Fruit fly (Drosophila melanogaster) whole organism, embryonic: ENCODE measurements around the gene CG10628.
A peak's percentile ranks its signal among the peaks of the same experiment; 100 is the strongest.

Experiments used
- Atf3 ChIP-seq: fragments of 200-800 bp; sonication (Bioruptor generic); optimal IDR thresholded peaks from 3 replicates; lab custom pipeline; 2016; ENCODE audit warnings: missing biosample characterization, missing genetic modification characterization
- CG11085 ChIP-seq: fragments of 200-800 bp; sonication (Bioruptor generic); IDR thresholded peaks from 2 replicates; pipeline ENCODE4 v1.3.6; 2022; ENCODE audit warnings: missing biosample characterization, missing genetic modification characterization
- CG12219 ChIP-seq: fragments of 200-800 bp; sonication (Bioruptor generic); optimal IDR thresholded peaks from 3 replicates; lab custom pipeline; 2018; ENCODE audit warnings: missing biosample characterization, mild to moderate bottlenecking, missing genetic modification characterization
- CG13424 ChIP-seq: fragments of 200-800 bp; sonication (Bioruptor generic); optimal IDR thresholded peaks from 2 replicates; lab custom pipeline; 2019; ENCODE audit warnings: missing biosample characterization, mild to moderate bottlenecking, missing genetic modification characterization, moderate library complexity
- CG1602 ChIP-seq: fragments of 200-800 bp; sonication (Bioruptor generic); optimal IDR thresholded peaks from 3 replicates; lab custom pipeline; 2016; ENCODE audit warnings: missing biosample characterization, missing genetic modification characterization
- CG16779 ChIP-seq: fragments of 200-800 bp; sonication (Bioruptor generic); IDR thresholded peaks from 2 replicates; pipeline ENCODE4 v1.3.6; 2022; ENCODE audit warnings: missing biosample characterization, missing genetic modification characterization
- CG17361 ChIP-seq: fragments of 200-800 bp; sonication (Bioruptor generic); IDR thresholded peaks from 3 replicates; pipeline ENCODE4 v1.3.6; 2022; ENCODE audit warnings: missing biosample characterization, missing genetic modification characterization
- CG17568 ChIP-seq: fragments of 200-800 bp; sonication (Bioruptor generic); optimal IDR thresholded peaks from 2 replicates; lab custom pipeline; 2018; ENCODE audit warnings: missing biosample characterization, mild to moderate bottlenecking, missing genetic modification characterization, moderate library complexity
- CG2199 ChIP-seq: fragments of 200-800 bp; sonication (Bioruptor generic); IDR thresholded peaks from 3 replicates; pipeline ENCODE4 v1.3.6; 2022; ENCODE audit warnings: missing biosample characterization, missing genetic modification characterization
- CG30403 ChIP-seq: fragments of 200-800 bp; sonication (Bioruptor generic); optimal IDR thresholded peaks from 3 replicates; lab custom pipeline; 2016; ENCODE audit warnings: missing biosample characterization, missing genetic modification characterization
- CG31224 ChIP-seq: fragments of 200-800 bp; sonication (Bioruptor generic); IDR thresholded peaks from 2 replicates; pipeline ENCODE4 v1.3.6; 2022; ENCODE audit warnings: missing biosample characterization, missing genetic modification characterization
- CG32772 ChIP-seq: fragments of 200-800 bp; sonication (Bioruptor generic); IDR thresholded peaks from 2 replicates; pipeline ENCODE4 v1.3.6; 2022; ENCODE audit warnings: missing biosample characterization, missing genetic modification characterization
- CG34376 ChIP-seq: fragments of 200-800 bp; sonication (Bioruptor generic); optimal IDR thresholded peaks from 2 replicates; lab custom pipeline; 2018; ENCODE audit warnings: missing biosample characterization, mild to moderate bottlenecking, missing genetic modification characterization
- CG4328 ChIP-seq: fragments of 200-800 bp; sonication (Bioruptor generic); optimal IDR thresholded peaks from 3 replicates; lab custom pipeline; 2017; ENCODE audit warnings: missing biosample characterization, missing genetic modification reagents, missing genetic modification characterization
- CG4820 ChIP-seq: fragments of 200-800 bp; sonication (Bioruptor generic); optimal IDR thresholded peaks from 3 replicates; lab custom pipeline; 2016; ENCODE audit warnings: missing biosample characterization, missing genetic modification characterization
- CG6689 ChIP-seq: fragments of 200-800 bp; sonication (Bioruptor generic); IDR thresholded peaks from 2 replicates; pipeline ENCODE4 v1.3.6; 2022; ENCODE audit warnings: missing biosample characterization, missing genetic modification characterization
- CG7928 ChIP-seq: fragments of 200-800 bp; sonication (Bioruptor generic); optimal IDR thresholded peaks from 2 replicates; lab custom pipeline; 2017; ENCODE audit warnings: missing biosample characterization, mild to moderate bottlenecking, missing genetic modification characterization
- CG8944 ChIP-seq: fragments of 200-800 bp; sonication (Bioruptor generic); optimal IDR thresholded peaks from 3 replicates; lab custom pipeline; 2016; ENCODE audit warnings: missing biosample characterization, missing genetic modification characterization
- CG9932 ChIP-seq: fragments of 200-800 bp; sonication (Bioruptor generic); IDR thresholded peaks from 2 replicates; pipeline ENCODE4 v1.3.6; 2022; ENCODE audit warnings: missing biosample characterization, missing genetic modification characterization
- Dek ChIP-seq: fragments of 200-800 bp; sonication (Bioruptor generic); optimal IDR thresholded peaks from 3 replicates; lab custom pipeline; 2019; ENCODE audit warnings: missing biosample characterization, mild to moderate bottlenecking, missing genetic modification characterization, moderate library complexity
- E2f1 ChIP-seq: fragments of 200-800 bp; sonication (Bioruptor generic); IDR thresholded peaks from 2 replicates; pipeline ENCODE4 v1.3.6; 2022; ENCODE audit warnings: missing biosample characterization, missing genetic modification characterization
- Fer1 ChIP-seq: fragments of 200-800 bp; sonication (Bioruptor generic); optimal IDR thresholded peaks from 2 replicates; lab custom pipeline; 2017; ENCODE audit warnings: missing biosample characterization, mild to moderate bottlenecking, missing genetic modification characterization
- GATAe ChIP-seq: fragments of 200-800 bp; sonication (Bioruptor generic); conservative IDR thresholded peaks from 2 replicates; pipeline ENCODE4 v1.3.6; 2022; ENCODE audit warnings: missing biosample characterization, missing genetic modification characterization
- Lim3 ChIP-seq: fragments of 200-800 bp; sonication (Bioruptor generic); IDR thresholded peaks from 2 replicates; pipeline ENCODE4 v1.3.6; 2022; ENCODE audit warnings: missing biosample characterization, missing genetic modification characterization
- Lpt ChIP-seq: fragments of >200 bp; optimal IDR thresholded peaks from 2 replicates; lab custom pipeline; 2018; ENCODE audit warnings: missing biosample characterization, missing genetic modification characterization
- MESR4 ChIP-seq: fragments of 200-800 bp; sonication (Bioruptor generic); optimal IDR thresholded peaks from 2 replicates; lab custom pipeline; 2018; ENCODE audit warnings: missing biosample characterization, mild to moderate bottlenecking, missing genetic modification characterization, moderate library complexity
- Mad ChIP-seq: fragments of 200-800 bp; sonication (Bioruptor generic); optimal IDR thresholded peaks from 2 replicates; lab custom pipeline; 2016; ENCODE audit warnings: missing biosample characterization, missing genetic modification characterization
- Mrtf ChIP-seq: fragments of 200-800 bp; sonication (Bioruptor generic); IDR thresholded peaks from 3 replicates; pipeline ENCODE4 v1.3.6; 2022; ENCODE audit warnings: missing biosample characterization, missing genetic modification characterization
- Rx ChIP-seq: fragments of 200-800 bp; sonication (Bioruptor generic); IDR thresholded peaks from 2 replicates; pipeline ENCODE4 v1.3.6; 2022; ENCODE audit warnings: missing biosample characterization, missing genetic modification characterization
- Six4 ChIP-seq: fragments of 200-800 bp; sonication (Bioruptor generic); optimal IDR thresholded peaks from 2 replicates; lab custom pipeline; 2016; ENCODE audit warnings: missing biosample characterization, missing genetic modification characterization
- Ssrp ChIP-seq: fragments of 200-800 bp; sonication (Bioruptor generic); optimal IDR thresholded peaks from 2 replicates; lab custom pipeline; 2018; ENCODE audit warnings: missing biosample characterization, mild to moderate bottlenecking, missing genetic modification characterization, moderate library complexity
- YL-1 ChIP-seq: fragments of 200-800 bp; sonication (Bioruptor generic); optimal IDR thresholded peaks from 3 replicates; lab custom pipeline; 2017; ENCODE audit warnings: missing biosample characterization, mild to moderate bottlenecking, missing genetic modification characterization
- btn ChIP-seq: fragments of 200-800 bp; sonication (Bioruptor generic); optimal IDR thresholded peaks from 2 replicates; lab custom pipeline; 2016; ENCODE audit warnings: missing biosample characterization, missing genetic modification characterization
- corto ChIP-seq: fragments of 200-800 bp; sonication (Bioruptor generic); optimal IDR thresholded peaks from 2 replicates; lab custom pipeline; 2016; ENCODE audit warnings: missing biosample characterization, mild to moderate bottlenecking, missing genetic modification characterization, moderate library complexity
- crp ChIP-seq, 2 experiments: fragments of 200-800 bp; sonication (Bioruptor generic); optimal IDR thresholded peaks; 2 replicates in 1 of 2; 3 replicates in 1 of 2; lab custom pipeline; 2017; ENCODE audit warnings: missing biosample characterization in 2 of 2, missing genetic modification characterization in 2 of 2, mild to moderate bottlenecking in 1 of 2, moderate library complexity in 1 of 2
- dmrt99B ChIP-seq: fragments of 200-800 bp; sonication (Bioruptor generic); optimal IDR thresholded peaks from 2 replicates; lab custom pipeline; 2018; ENCODE audit warnings: missing biosample characterization, mild to moderate bottlenecking, missing genetic modification characterization, moderate library complexity
- emc ChIP-seq: fragments of 200-800 bp; sonication (Bioruptor generic); optimal IDR thresholded peaks from 2 replicates; lab custom pipeline; 2016; ENCODE audit warnings: missing biosample characterization, missing genetic modification characterization
- esg ChIP-seq: fragments of 200-800 bp; sonication (Bioruptor generic); conservative IDR thresholded peaks from 2 replicates; pipeline ENCODE4 v1.3.6; 2022; ENCODE audit warnings: missing biosample characterization, missing genetic modification characterization
- fd96Cb ChIP-seq: fragments of 200-800 bp; sonication (Bioruptor generic); optimal IDR thresholded peaks from 2 replicates; lab custom pipeline; 2018; ENCODE audit warnings: missing biosample characterization, mild to moderate bottlenecking, missing genetic modification characterization, moderate library complexity
- lab ChIP-seq: fragments of 200-800 bp; sonication (Bioruptor generic); optimal IDR thresholded peaks from 3 replicates; lab custom pipeline; 2017; ENCODE audit warnings: missing biosample characterization, missing genetic modification characterization, mild to moderate bottlenecking, moderate library complexity, missing genetic modification reagents
- mld ChIP-seq: fragments of 200-800 bp; sonication (Bioruptor generic); IDR thresholded peaks from 3 replicates; pipeline ENCODE4 v1.3.6; 2022; ENCODE audit warnings: missing biosample characterization, missing genetic modification characterization; ENCODE audit not compliant: partially characterized antibody
- pita ChIP-seq: fragments of 200-800 bp; sonication (Bioruptor generic); optimal IDR thresholded peaks from 2 replicates; lab custom pipeline; 2017; ENCODE audit warnings: missing biosample characterization, mild to moderate bottlenecking, missing genetic modification characterization
- prd ChIP-seq, 3 experiments: fragments of >200 bp in 2 of 3; fragments of 200-800 bp in 1 of 3; sonication (Bioruptor generic) in 1 of 3; optimal IDR thresholded peaks in 2 of 3; IDR thresholded peaks in 1 of 3; 2 replicates in 2 of 3; 3 replicates in 1 of 3; pipeline versions ENCODE4 v1.3.6 to Lab custom; 2017 to 2022; ENCODE audit warnings: missing biosample characterization in 1 of 3, missing genetic modification characterization in 1 of 3
- ranshi ChIP-seq: fragments of 200-800 bp; sonication (Bioruptor generic); IDR thresholded peaks from 2 replicates; pipeline ENCODE4 v1.3.6; 2022; ENCODE audit warnings: missing biosample characterization, missing genetic modification characterization
- sisA ChIP-seq: fragments of 200-800 bp; sonication (Bioruptor generic); IDR thresholded peaks from 2 replicates; pipeline ENCODE4 v1.3.6; 2022; ENCODE audit warnings: missing biosample characterization, missing genetic modification characterization
- slbo ChIP-seq: fragments of 200-800 bp; sonication (Bioruptor generic); IDR thresholded peaks from 2 replicates; pipeline ENCODE4 v1.3.6; 2022; ENCODE audit warnings: missing biosample characterization, missing genetic modification characterization
- stc ChIP-seq: fragments of 200-800 bp; sonication (Bioruptor generic); IDR thresholded peaks from 2 replicates; pipeline ENCODE4 v1.3.6; 2022; ENCODE audit warnings: missing biosample characterization, missing genetic modification characterization
- tin ChIP-seq: fragments of 200-800 bp; sonication (Bioruptor generic); optimal IDR thresholded peaks from 3 replicates; lab custom pipeline; 2016; ENCODE audit warnings: missing biosample characterization, missing genetic modification characterization
- yki ChIP-seq: fragments of >200 bp; optimal IDR thresholded peaks from 3 replicates; lab custom pipeline; 2018

Gene CG10628

dm6 chr2L:19763773-19764580 lies 5.6 kb upstream of the CG10628 start, which contains the start of gene fbp (continued):
- TF ChIP-seq CG8944 (peak; percentile 7), btn (GFP tag; lab: Kevin White, UChicago) (no peak), CG30403 (GFP tag; lab: Kevin White, UChicago) (peak; percentile 85), CG7928 (GFP tag; lab: Kevin White, UChicago) (no peak), Rx (GFP tag; lab: Robert Waterston, UW) (no peak), CG34376 (peak; percentile 75), CG1602 (GFP tag; lab: Kevin White, UChicago) (peak; percentile 55), CG4820 (GFP tag; lab: Kevin White, UChicago) (peak; percentile 41), MESR4 (GFP tag; lab: Kevin White, UChicago) (no peak), CG9932 (GFP tag; lab: Robert Waterston, UW) (peak; percentile 65), pita (GFP tag; lab: Kevin White, UChicago) (no peak), ranshi (GFP tag; lab: Robert Waterston, UW) (peak; percentile 19; the same call in 1 of the 2 replicates), Atf3 (GFP tag; lab: Kevin White, UChicago) (no peak), Fer1 (GFP tag; lab: Kevin White, UChicago) (peak; percentile 56), Mad (GFP tag; lab: Kevin White, UChicago) (no peak), Dek (tag; lab: Kevin White, UChicago) (peak; percentile 59), CG17361 (GFP tag; lab: Robert Waterston, UW) (peak; percentile 89), Ssrp (tag; lab: Kevin White, UChicago) (peak; percentile 57), sisA (peak; percentile 46; the same call in 1 of the 2 replicates), CG17568 (GFP tag; lab: Kevin White, UChicago) (no peak), stc (GFP tag; lab: Robert Waterston, UW) (no peak), Six4 (GFP tag; lab: Kevin White, UChicago) (peak; percentile 40), YL-1 (GFP tag; lab: Kevin White, UChicago) (no peak), fd96Cb (tag; lab: Kevin White, UChicago) (peak; percentile 47), corto (GFP tag; lab: Kevin White, UChicago) (no peak), prd (optimal IDR thresholded peaks at IDR 0.05; lab: Kevin White, UChicago) (no peak), prd (GFP tag; IDR thresholded peaks at IDR 0.05; lab: Robert Waterston, UW) (peak; percentile 69), CG4328 (GFP tag; lab: Kevin White, UChicago) (peak; percentile 29), dmrt99B (tag; lab: Kevin White, UChicago) (peak; percentile 76), Lpt (GFP tag; lab: Kevin White, UChicago) (no peak), GATAe (GFP tag; lab: Robert Waterston, UW) (no peak), tin (GFP tag; lab: Kevin White, UChicago) (peak; percentile 58), Lim3 (GFP tag; lab: Robert Waterston, UW) (no peak), CG16779 (GFP tag; lab: Robert Waterston, UW) (peak; percentile 56; the same call in 1 of the 2 replicates), emc (GFP tag; lab: Kevin White, UChicago) (no peak), CG32772 (0 out of 2 replicates have a peak, but pooled peaks have one; percentile 22), slbo (GFP tag; lab: Robert Waterston, UW) (peak; percentile 74), yki (no peak), CG11085 (GFP tag; lab: Robert Waterston, UW) (no peak), Mrtf (GFP tag; lab: Robert Waterston, UW) (peak; percentile 28; the same call in 1 of the 3 replicates), mld (GFP tag; lab: Robert Waterston, UW) (no peak), E2f1 (GFP tag; lab: Robert Waterston, UW) (peak; percentile 47; the same call in 1 of the 2 replicates), CG13424 (tag; lab: Kevin White, UChicago) (peak; percentile 72), CG2199 (0 out of 3 replicates have a peak, but pooled peaks have one; percentile 19), lab (GFP tag; lab: Kevin White, UChicago) (peak; percentile 45), CG31224 (GFP tag; lab: Robert Waterston, UW) (peak; percentile 49), CG6689 (peak; percentile 53; the same call in 1 of the 2 replicates), crp (GFP tag; optimal IDR thresholded peaks at IDR 0.05; lab: Kevin White, UChicago) (peak in 1 of 2 experiments; percentile 26), esg (GFP tag; lab: Robert Waterston, UW) (no peak), CG12219 (no peak)
